Worm (Caenorhabditis elegans): ENCODE results near the gene del-5.

The del-5 gene

DNA sequence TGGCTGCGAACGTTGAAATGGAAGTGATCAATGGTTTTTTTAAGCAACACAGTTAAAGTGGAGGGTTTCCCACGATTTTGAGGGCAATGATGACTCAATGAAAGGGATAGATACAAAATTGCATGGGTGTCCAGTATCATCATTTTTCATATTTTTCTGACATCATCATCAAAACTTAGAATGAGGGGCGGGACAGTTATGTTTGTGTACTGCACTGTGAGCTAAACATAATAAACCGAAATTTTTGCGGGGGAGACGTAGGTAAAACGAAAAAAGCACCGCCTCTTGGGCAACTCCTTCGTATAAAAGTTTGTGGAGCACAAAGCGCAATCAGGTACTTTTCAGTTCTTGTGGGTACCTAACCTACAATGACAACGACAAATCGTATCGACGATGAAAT is 45.6 kb upstream of the del-5 start, which contains the start of gene C09F12.2:
Gene C09F12.2, plus strand, starts transcription at position 301 of the 400 bp plus-strand sequence.
- TF ChIP-seq ceh-32 (tag; optimal IDR thresholded peaks at IDR 0.05; ENCODE audit: poor library complexity) (no peak), tag-97 (GFP tag; IDR thresholded peaks at IDR 0.05) (0 out of 2 replicates have a peak, but pooled peaks have one; percentile 67), madf-5 (GFP tag; IDR thresholded peaks at IDR 0.05) (no peak), zip-11 (GFP tag; IDR thresholded peaks at IDR 0.05) (no peak)

DNA sequence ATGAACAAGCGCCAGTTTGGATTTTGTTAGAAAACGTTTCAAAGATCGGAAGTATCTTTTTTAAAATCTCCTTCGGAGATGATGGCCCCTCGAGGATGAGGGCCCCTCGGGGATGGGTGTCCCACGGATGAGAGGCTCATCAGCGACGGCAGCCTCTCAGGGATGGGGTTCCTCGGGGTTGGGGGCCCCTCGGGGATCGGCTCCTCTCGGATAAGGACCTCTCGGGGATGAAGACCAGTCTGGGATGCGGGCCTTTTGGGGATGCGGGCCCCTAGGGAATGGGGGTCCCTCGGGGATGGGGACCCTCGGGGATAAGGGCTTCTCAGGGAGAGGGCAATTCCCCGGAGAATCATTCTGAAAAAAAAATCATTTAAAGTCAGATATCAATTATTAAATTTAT is 42.4 kb upstream of the del-5 start:
- TF ChIP-seq D1046.2 (GFP tag; IDR thresholded peaks at IDR 0.05) (0 out of 2 replicates have a peak, but pooled peaks have one; percentile 12), tag-97 (GFP tag; IDR thresholded peaks at IDR 0.05) (peak; percentile 61; the same call in 1 of the 2 replicates), mxl-2 (GFP tag; conservative IDR thresholded peaks at IDR 0.05) (no peak), nhr-111 (GFP tag; optimal IDR thresholded peaks at IDR 0.05) (no peak), aha-1 (tag) (peak; percentile 57), set-16 (GFP tag; IDR thresholded peaks at IDR 0.05) (peak; percentile 98), unc-62 (GFP tag; optimal IDR thresholded peaks at IDR 0.05 in 1 of 2) (no peak), unc-62 (tag; optimal IDR thresholded peaks at IDR 0.05) (no peak)

DNA sequence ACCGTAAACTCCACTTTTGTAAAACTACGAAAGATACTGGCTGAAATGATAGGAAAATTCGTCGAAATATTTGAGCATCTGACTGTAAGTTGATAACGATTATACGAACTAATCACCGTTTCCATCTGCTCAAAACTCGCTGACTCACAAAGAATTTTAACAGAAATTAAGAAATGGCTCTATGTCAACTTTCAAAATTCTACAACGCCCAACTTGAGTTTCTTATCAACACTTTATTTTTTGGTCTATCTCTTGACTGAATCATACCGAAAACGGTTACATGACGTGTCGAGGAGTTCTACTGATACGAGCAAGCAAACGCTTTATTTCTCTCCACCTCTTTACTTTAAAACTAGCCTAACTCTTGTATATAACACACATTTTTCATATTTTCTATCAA is 39.2 kb upstream of the del-5 start, which contains the start of gene clc-1:
Gene clc-1, plus strand, starts transcription at position 264 of the 400 bp plus-strand sequence.
- peak; percentile 57 for TF ChIP-seq php-3 (GFP tag; IDR thresholded peaks at IDR 0.05)
- peak; percentile 79 for TF ChIP-seq dve-1 (tag; optimal IDR thresholded peaks at IDR 0.05; ENCODE audit: insufficient read depth)
- TF ChIP-seq hlh-11 (tag; optimal IDR thresholded peaks at IDR 0.05), result peak; percentile 85
- peak; percentile 15 for TF ChIP-seq nhr-48 (tag; optimal IDR thresholded peaks at IDR 0.05)
- TF ChIP-seq T20F7.1 (GFP tag; optimal IDR thresholded peaks at IDR 0.05), result peak; percentile 29
- TF ChIP-seq pqm-1 (tag; optimal IDR thresholded peaks at IDR 0.05), result peak; percentile 97
- peak; percentile 51; the same call in 1 of the 2 replicates for TF ChIP-seq lin-1 (GFP tag; IDR thresholded peaks at IDR 0.05)
- peak; percentile 1 for TF ChIP-seq hlh-30 (tag; optimal IDR thresholded peaks at IDR 0.05; ENCODE audit: insufficient read depth)
- peak; percentile 21; the same call in 1 of the 2 replicates for TF ChIP-seq ceh-20 (GFP tag; IDR thresholded peaks at IDR 0.05)
- peak; percentile 12 for TF ChIP-seq mep-1 (tag; optimal IDR thresholded peaks at IDR 0.05)
- peak; percentile 46 for TF ChIP-seq nhr-77 (tag; optimal IDR thresholded peaks at IDR 0.05)
- peak in 1 of 2 experiments; percentile 37 for TF ChIP-seq daf-16 (GFP tag; optimal IDR thresholded peaks at IDR 0.05)
- TF ChIP-seq daf-16 (tag; optimal IDR thresholded peaks at IDR 0.05), result peak; percentile 87
- TF ChIP-seq tra-1 (GFP tag; IDR thresholded peaks at IDR 0.05), result peak; percentile 73; the same call in 1 of the 2 replicates
- no peak for TF ChIP-seq aly-2 (tag; optimal IDR thresholded peaks at IDR 0.05)
- peak in 1 of 2 experiments; percentile 40 for TF ChIP-seq hif-1 (tag; optimal IDR thresholded peaks at IDR 0.05)
- no peak for TF ChIP-seq mxl-3 (GFP tag; optimal IDR thresholded peaks at IDR 0.05)
- TF ChIP-seq dmd-6 (GFP tag; IDR thresholded peaks at IDR 0.05), result peak; percentile 93
- peak; percentile 27 for TF ChIP-seq fos-1 (tag; optimal IDR thresholded peaks at IDR 0.05)
- TF ChIP-seq daf-8 (GFP tag; IDR thresholded peaks at IDR 0.05), result no peak
- no peak for TF ChIP-seq lin-38 (GFP tag; IDR thresholded peaks at IDR 0.05)
- TF ChIP-seq nhr-28 (tag; optimal IDR thresholded peaks at IDR 0.05), result peak; percentile 82
- no peak for TF ChIP-seq lir-3 (tag; optimal IDR thresholded peaks at IDR 0.05)

DNA sequence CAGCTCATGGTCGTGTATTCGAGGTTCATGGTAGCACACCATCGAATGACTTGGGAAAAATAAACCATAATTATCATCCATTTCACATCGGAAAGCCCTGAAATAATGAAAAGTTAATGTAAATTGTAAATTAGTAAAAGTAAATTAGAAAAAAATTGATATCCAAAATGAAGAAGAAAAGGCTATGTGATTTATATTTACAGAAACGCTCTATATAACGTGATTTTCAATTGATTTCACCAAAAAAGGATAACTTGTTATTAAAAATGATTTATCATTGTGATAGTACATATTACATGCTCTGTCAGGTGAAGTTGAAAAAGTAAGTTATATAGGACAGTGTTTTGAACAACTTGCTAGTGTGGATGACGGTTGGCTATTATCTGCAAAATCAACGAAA is 34.8 kb upstream of the del-5 start, which contains the start of gene C09F12.3:
Gene C09F12.3, minus strand, starts transcription at position 101 of the 400 bp plus-strand sequence.
- TF ChIP-seq ZK337.2 (GFP tag; IDR thresholded peaks at IDR 0.05), result no peak
- TF ChIP-seq R02D3.7 (tag; optimal IDR thresholded peaks at IDR 0.05), result no peak
- no peak for TF ChIP-seq ces-1 (GFP tag; optimal IDR thresholded peaks at IDR 0.05)
- TF ChIP-seq mdt-29 (GFP tag; IDR thresholded peaks at IDR 0.05), result no peak
- no peak for TF ChIP-seq nhr-76 (tag; optimal IDR thresholded peaks at IDR 0.05)
- TF ChIP-seq lin-1 (GFP tag; IDR thresholded peaks at IDR 0.05), result no peak
- no peak for TF ChIP-seq fkh-10 (GFP tag; optimal IDR thresholded peaks at IDR 0.05)
- TF ChIP-seq arid-1 (GFP tag; conservative IDR thresholded peaks at IDR 0.05), result no peak
- TF ChIP-seq nhr-11 (tag; optimal IDR thresholded peaks at IDR 0.05), result no peak

All from whole organism, L4 larva.